Worm (Caenorhabditis elegans) whole organism, late embryonic: ENCODE measurements around the gene F29F11.20.

Experiments
- C08G9.2 ChIP-seq: sonication (generic microtip); optimal IDR thresholded peaks from 2 replicates; lab custom pipeline; 2016; ENCODE audit warnings: mild to moderate bottlenecking, missing genetic modification characterization, moderate library complexity, missing compliant biosample characterization
- C38D4.7 ChIP-seq: fragments of 200-800 bp; sonication (Bioruptor generic); optimal IDR thresholded peaks from 2 replicates; lab custom pipeline; 2018; ENCODE audit warnings: mild to moderate bottlenecking, missing genetic modification characterization, moderate library complexity, missing compliant biosample characterization
- K02D7.2 ChIP-seq: sonication (generic microtip); optimal IDR thresholded peaks from 2 replicates; lab custom pipeline; 2017; ENCODE audit warnings: mild to moderate bottlenecking, missing genetic modification characterization, missing compliant biosample characterization
- K09A11.1 ChIP-seq: sonication (generic microtip); optimal IDR thresholded peaks from 2 replicates; lab custom pipeline; 2017; ENCODE audit warnings: antibody characterized with exemption, mild to moderate bottlenecking, missing genetic modification characterization, missing compliant biosample characterization; ENCODE audit not compliant: insufficient read depth
- ama-1 ChIP-seq: fragments of 150-350 bp; optimal IDR thresholded peaks from 2 replicates; lab custom pipeline; 2014
- ceh-19 ChIP-seq: fragments of 200-800 bp; sonication (Bioruptor generic); optimal IDR thresholded peaks from 2 replicates; lab custom pipeline; 2018; ENCODE audit warnings: mild to moderate bottlenecking, missing genetic modification characterization, missing compliant biosample characterization
- ceh-34 ChIP-seq: sonication (generic microtip); optimal IDR thresholded peaks from 2 replicates; lab custom pipeline; 2016; ENCODE audit warnings: mild to moderate bottlenecking, missing genetic modification characterization, missing compliant biosample characterization
- ceh-45 ChIP-seq: fragments of 200-800 bp; sonication (Bioruptor generic); IDR thresholded peaks from 2 replicates; pipeline ENCODE4 v1.3.6; 2022; ENCODE audit warnings: missing genetic modification reagents, missing genetic modification characterization, missing compliant biosample characterization
- ceh-6 ChIP-seq: fragments of 200-800 bp; sonication (Bioruptor generic); optimal IDR thresholded peaks from 2 replicates; lab custom pipeline; 2018; ENCODE audit warnings: mild to moderate bottlenecking, missing genetic modification characterization, missing compliant biosample characterization
- dmd-4 ChIP-seq: sonication (generic microtip); optimal IDR thresholded peaks from 2 replicates; lab custom pipeline; 2016; ENCODE audit warnings: borderline replicate concordance, missing genetic modification characterization, missing compliant biosample characterization
- elt-2 ChIP-seq: sonication (generic microtip); optimal IDR thresholded peaks from 2 replicates; lab custom pipeline; 2016; ENCODE audit warnings: missing genetic modification reagents, missing genetic modification characterization, missing compliant biosample characterization
- elt-4 ChIP-seq: sonication (generic microtip); optimal IDR thresholded peaks from 2 replicates; lab custom pipeline; 2016; ENCODE audit warnings: missing genetic modification characterization, missing compliant biosample characterization
- eyg-1 ChIP-seq: sonication (generic microtip); optimal IDR thresholded peaks from 2 replicates; lab custom pipeline; 2016; ENCODE audit warnings: missing genotype, missing genetic modification characterization, missing compliant biosample characterization
- hlh-30 ChIP-seq: sonication (generic microtip); optimal IDR thresholded peaks from 2 replicates; lab custom pipeline; 2017; ENCODE audit warnings: antibody characterized with exemption, missing genetic modification characterization, missing compliant biosample characterization; ENCODE audit not compliant: insufficient read depth
- hlh-6 ChIP-seq: sonication (generic microtip); optimal IDR thresholded peaks from 2 replicates; lab custom pipeline; 2016; ENCODE audit warnings: missing genotype, missing genetic modification characterization, missing compliant biosample characterization
- hlh-8 ChIP-seq: sonication (generic microtip); optimal IDR thresholded peaks from 2 replicates; lab custom pipeline; 2016; ENCODE audit warnings: missing genotype, missing genetic modification characterization, missing compliant biosample characterization
- madf-2 ChIP-seq: sonication (generic microtip); optimal IDR thresholded peaks from 2 replicates; lab custom pipeline; 2017; ENCODE audit warnings: missing genetic modification characterization, missing compliant biosample characterization
- nfya-1 ChIP-seq: sonication (generic microtip); optimal IDR thresholded peaks from 2 replicates; lab custom pipeline; 2017; ENCODE audit warnings: missing genetic modification characterization, mild to moderate bottlenecking, missing compliant biosample characterization, antibody characterized with exemption, moderate library complexity
- nhr-232 ChIP-seq: sonication (generic microtip); optimal IDR thresholded peaks from 2 replicates; lab custom pipeline; 2016; ENCODE audit warnings: missing genetic modification characterization, missing compliant biosample characterization
- npax-4 ChIP-seq: sonication (generic microtip); optimal IDR thresholded peaks from 2 replicates; lab custom pipeline; 2016; ENCODE audit warnings: missing genetic modification characterization, missing compliant biosample characterization
- pag-3 ChIP-seq: sonication (generic microtip); optimal IDR thresholded peaks from 2 replicates; lab custom pipeline; 2016; ENCODE audit warnings: missing compliant biosample characterization, missing genetic modification characterization, borderline replicate concordance
- unc-42 ChIP-seq: sonication (generic microtip); optimal IDR thresholded peaks from 2 replicates; lab custom pipeline; 2016; ENCODE audit warnings: missing genotype, missing genetic modification characterization, missing compliant biosample characterization
- zip-5 ChIP-seq: sonication (generic microtip); optimal IDR thresholded peaks from 2 replicates; lab custom pipeline; 2016; ENCODE audit warnings: missing genetic modification characterization, missing compliant biosample characterization

The F29F11.20 gene

ce11 chrV:10736756-10737155 is 49.1 kb downstream of the F29F11.20 start, which contains the start of the genes mre-11 and wdr-5.3 (continued):
- TF ChIP-seq ceh-6 (GFP tag; lab: Kevin White, UChicago) = no peak
- TF ChIP-seq elt-2 = no peak
- no peak for TF ChIP-seq elt-4
- TF ChIP-seq K09A11.1 (tag; lab: Kevin White, UChicago) = no peak
- TF ChIP-seq ceh-19 (GFP tag; lab: Kevin White, UChicago) = no peak
- no peak for TF ChIP-seq nfya-1
- no peak for TF ChIP-seq ceh-45 (GFP tag; lab: Robert Waterston, UW)
- TF ChIP-seq C08G9.2 (tag; lab: Kevin White, UChicago) = peak; percentile 74
- TF ChIP-seq C38D4.7 (GFP tag; lab: Kevin White, UChicago) = no peak
- TF ChIP-seq ama-1 (lab: Kevin White, UChicago) = no peak
- TF ChIP-seq npax-4 (tag; lab: Kevin White, UChicago) = no peak
- no peak for TF ChIP-seq eyg-1 (tag; lab: Kevin White, UChicago)
- no peak for TF ChIP-seq hlh-8 (tag; lab: Kevin White, UChicago)
- TF ChIP-seq madf-2 (tag; lab: Kevin White, UChicago) = no peak
- no peak for TF ChIP-seq nhr-232 (tag; lab: Kevin White, UChicago)
- TF ChIP-seq hlh-6 (tag; lab: Kevin White, UChicago) = no peak
- TF ChIP-seq hlh-30 = no peak
- no peak for TF ChIP-seq unc-42 (tag; lab: Kevin White, UChicago)
- TF ChIP-seq dmd-4 (tag; lab: Kevin White, UChicago) = no peak
- peak; percentile 21 for TF ChIP-seq zip-5
- no peak for TF ChIP-seq pag-3 (tag; lab: Kevin White, UChicago)
- TF ChIP-seq K02D7.2 (tag; lab: Kevin White, UChicago) = no peak
- no peak for TF ChIP-seq ceh-34 (tag; lab: Kevin White, UChicago)
